Worm (Caenorhabditis elegans) whole organism, L1 larva: ENCODE results near the gene K06A4.2.

ENCODE experiments used
- C04F5.9 ChIP-seq: sonication (generic microtip); optimal IDR thresholded peaks from 2 replicates; lab custom pipeline; 2016; ENCODE audit warnings: missing genetic modification characterization, missing compliant biosample characterization
- C16A3.4 ChIP-seq: fragments of 150-350 bp; optimal IDR thresholded peaks from 2 replicates; lab custom pipeline; 2014; ENCODE audit warnings: missing biosample characterization, missing genetic modification characterization
- F16B12.6 ChIP-seq: fragments of 150-350 bp; optimal IDR thresholded peaks from 2 replicates; lab custom pipeline; 2014; ENCODE audit warnings: missing biosample characterization, missing genetic modification characterization
- Y116A8C.19 ChIP-seq: sonication (generic microtip); optimal IDR thresholded peaks from 2 replicates; lab custom pipeline; 2016; ENCODE audit warnings: missing compliant biosample characterization, missing genetic modification characterization, borderline replicate concordance
- ama-1 ChIP-seq: fragments of 150-350 bp; optimal IDR thresholded peaks from 2 replicates; lab custom pipeline; 2014
- blmp-1 ChIP-seq: fragments of 150-350 bp; optimal IDR thresholded peaks from 2 replicates; lab custom pipeline; 2014; ENCODE audit warnings: missing biosample characterization, missing genetic modification characterization
- ceh-88 ChIP-seq: fragments of 200-800 bp; sonication (Bioruptor generic); IDR thresholded peaks from 2 replicates; pipeline ENCODE4 v1.3.6; 2022; ENCODE audit warnings: missing genetic modification characterization, missing compliant biosample characterization
- dpl-1 ChIP-seq, 3 experiments: fragments of 150-350 bp in 2 of 3; sonication (generic microtip) in 1 of 3; optimal IDR thresholded peaks; 2 replicates each; lab custom pipeline; 2014 to 2017; ENCODE audit warnings: missing biosample characterization in 3 of 3, missing genetic modification characterization in 3 of 3, missing genetic modification reagents in 3 of 3
- dsc-1 ChIP-seq: sonication (generic microtip); optimal IDR thresholded peaks from 2 replicates; lab custom pipeline; 2016; ENCODE audit warnings: mild to moderate bottlenecking, missing genetic modification characterization, missing compliant biosample characterization
- efl-1 ChIP-seq, 4 experiments: fragments of 150-350 bp; optimal IDR thresholded peaks in 3 of 4; peaks in 1 of 4; 1 replicate in 1 of 4; 2 replicates in 3 of 4; lab custom pipeline; 2014; ENCODE audit warnings: missing biosample characterization in 2 of 4, missing genetic modification characterization in 2 of 4, missing genetic modification reagents in 2 of 4
- egl-27 ChIP-seq, 2 experiments: fragments of 150-350 bp in 1 of 2; sonication (generic microtip); optimal IDR thresholded peaks; 3 replicates each; lab custom pipeline; 2017 to 2018; ENCODE audit warnings: missing biosample characterization in 2 of 2, missing genetic modification characterization in 2 of 2, missing genetic modification reagents in 2 of 2
- elt-2 ChIP-seq: sonication (generic microtip); optimal IDR thresholded peaks from 2 replicates; lab custom pipeline; 2016; ENCODE audit warnings: missing genetic modification characterization, mild to moderate bottlenecking, inconsistent platforms, missing compliant biosample characterization, missing genetic modification reagents
- ets-5 ChIP-seq: fragments of 200-800 bp; sonication (Bioruptor generic); IDR thresholded peaks from 2 replicates; pipeline ENCODE4 v1.3.6; 2022; ENCODE audit warnings: missing genetic modification characterization, missing compliant biosample characterization
- fkh-4 ChIP-seq: sonication (generic microtip); optimal IDR thresholded peaks from 2 replicates; lab custom pipeline; 2016; ENCODE audit warnings: missing compliant biosample characterization, missing genetic modification characterization, borderline replicate concordance
- fkh-8 ChIP-seq: sonication (generic microtip); optimal IDR thresholded peaks from 2 replicates; lab custom pipeline; 2016; ENCODE audit warnings: mild to moderate bottlenecking, missing genetic modification characterization, missing compliant biosample characterization
- fos-1 ChIP-seq: fragments of 150-350 bp; optimal IDR thresholded peaks from 2 replicates; lab custom pipeline; 2014; ENCODE audit warnings: missing biosample characterization, missing genetic modification characterization
- grh-1 ChIP-seq: fragments of 200-800 bp; sonication (Bioruptor generic); IDR thresholded peaks from 2 replicates; pipeline ENCODE4 v1.3.6; 2022; ENCODE audit warnings: missing genetic modification reagents, missing genetic modification characterization, missing compliant biosample characterization
- hpl-2 ChIP-seq: fragments of 150-350 bp; optimal IDR thresholded peaks from 2 replicates; lab custom pipeline; 2014; ENCODE audit warnings: missing biosample characterization, missing genetic modification reagents, missing genetic modification characterization
- irx-1 ChIP-seq: sonication (generic microtip); optimal IDR thresholded peaks from 2 replicates; lab custom pipeline; 2016; ENCODE audit warnings: missing genetic modification characterization, missing compliant biosample characterization
- lin-15B ChIP-seq: fragments of 150-350 bp; sonication (generic microtip); optimal IDR thresholded peaks from 3 replicates; lab custom pipeline; 2014; ENCODE audit warnings: missing biosample characterization, missing genetic modification characterization
- lin-39 ChIP-seq: fragments of 150-350 bp; optimal IDR thresholded peaks from 2 replicates; lab custom pipeline; 2014; ENCODE audit warnings: missing biosample characterization, missing genetic modification reagents, missing genetic modification characterization
- lir-3 ChIP-seq: sonication (generic microtip); optimal IDR thresholded peaks from 2 replicates; lab custom pipeline; 2016; ENCODE audit warnings: mild to moderate bottlenecking, missing genetic modification characterization, moderate library complexity, missing compliant biosample characterization; ENCODE audit not compliant: poor library complexity
- mef-2 ChIP-seq: fragments of 150-350 bp; optimal IDR thresholded peaks from 2 replicates; lab custom pipeline; 2014; ENCODE audit warnings: missing biosample characterization, missing genetic modification characterization
- nhr-20 ChIP-seq: sonication (generic microtip); optimal IDR thresholded peaks from 2 replicates; lab custom pipeline; 2016; ENCODE audit warnings: mild to moderate bottlenecking, missing genetic modification characterization, missing compliant biosample characterization
- nhr-237 ChIP-seq: fragments of 150-350 bp; optimal IDR thresholded peaks from 2 replicates; lab custom pipeline; 2014; ENCODE audit warnings: missing biosample characterization, missing genetic modification characterization
- nhr-71 ChIP-seq: sonication (generic microtip); optimal IDR thresholded peaks from 2 replicates; lab custom pipeline; 2016; ENCODE audit warnings: mild to moderate bottlenecking, missing genetic modification characterization, moderate library complexity, missing compliant biosample characterization
- nhr-76 ChIP-seq: sonication (generic microtip); optimal IDR thresholded peaks from 2 replicates; lab custom pipeline; 2017; ENCODE audit warnings: missing biosample characterization, missing genetic modification characterization
- pax-3 ChIP-seq: fragments of 200-800 bp; sonication (Bioruptor generic); optimal IDR thresholded peaks from 2 replicates; lab custom pipeline; 2018; ENCODE audit warnings: mild to moderate bottlenecking, missing genetic modification characterization, moderate library complexity, missing compliant biosample characterization
- pqm-1 ChIP-seq: sonication (generic microtip); optimal IDR thresholded peaks from 3 replicates; lab custom pipeline; 2017; ENCODE audit warnings: missing biosample characterization, missing genetic modification characterization
- rnt-1 ChIP-seq: sonication (generic microtip); optimal IDR thresholded peaks from 2 replicates; lab custom pipeline; 2016; ENCODE audit warnings: mild to moderate bottlenecking, missing genetic modification characterization, moderate library complexity, missing compliant biosample characterization
- snu-23 ChIP-seq: sonication (generic microtip); optimal IDR thresholded peaks from 2 replicates; lab custom pipeline; 2016; ENCODE audit warnings: missing genetic modification characterization, missing compliant biosample characterization
- sox-4 ChIP-seq: sonication (generic microtip); optimal IDR thresholded peaks from 2 replicates; lab custom pipeline; 2016; ENCODE audit warnings: missing genetic modification characterization, missing compliant biosample characterization
- sup-37 ChIP-seq: fragments of 200-800 bp; sonication (Bioruptor generic); optimal IDR thresholded peaks from 2 replicates; lab custom pipeline; 2018; ENCODE audit warnings: mild to moderate bottlenecking, missing genetic modification characterization, missing compliant biosample characterization
- swsn-7 ChIP-seq: sonication (generic microtip); optimal IDR thresholded peaks from 2 replicates; lab custom pipeline; 2016; ENCODE audit warnings: missing genetic modification characterization, missing compliant biosample characterization
- tlp-1 ChIP-seq: fragments of 150-350 bp; optimal IDR thresholded peaks from 2 replicates; lab custom pipeline; 2014; ENCODE audit warnings: missing biosample characterization, missing genetic modification characterization
- unc-30 ChIP-seq: sonication (generic microtip); optimal IDR thresholded peaks from 2 replicates; lab custom pipeline; 2017; ENCODE audit warnings: missing biosample characterization, missing genetic modification characterization
- unc-62 ChIP-seq: fragments of 150-350 bp; optimal IDR thresholded peaks from 2 replicates; lab custom pipeline; 2014; ENCODE audit warnings: missing biosample characterization, missing genetic modification reagents, missing genetic modification characterization
- unc-98 ChIP-seq: fragments of 200-800 bp; sonication (Bioruptor generic); IDR thresholded peaks from 2 replicates; pipeline ENCODE4 v1.3.6; 2022; ENCODE audit warnings: missing genetic modification characterization, missing compliant biosample characterization
- zag-1 ChIP-seq: fragments of 150-350 bp; optimal IDR thresholded peaks from 2 replicates; lab custom pipeline; 2014; ENCODE audit warnings: missing biosample characterization, missing genetic modification characterization
- ztf-11 ChIP-seq, 2 experiments: sonication (generic microtip); optimal IDR thresholded peaks; 2 replicates each; lab custom pipeline; 2016 to 2017; ENCODE audit warnings: missing genetic modification characterization in 2 of 2, missing biosample characterization in 1 of 2, missing compliant biosample characterization in 1 of 2

Gene K06A4.2

ce11 chrV:9477863-9478262 is 6.1 kb upstream of the K06A4.2 start, which contains the start of gene nas-3:
Gene nas-3 (plus strand): TSS chrV:9478163.
- TF ChIP-seq C16A3.4 (tag; lab: Kevin White, UChicago), result no peak
- TF ChIP-seq snu-23, result no peak
- TF ChIP-seq zag-1 (tag; lab: Kevin White, UChicago), result no peak
- no peak for TF ChIP-seq ets-5
- no peak for TF ChIP-seq fkh-4 (tag; lab: Kevin White, UChicago)
- TF ChIP-seq grh-1 (GFP tag; lab: Robert Waterston, UW), result no peak
- no peak for TF ChIP-seq egl-27 (tag; optimal IDR thresholded peaks at IDR 0.05; lab: Kevin White, UChicago)
- TF ChIP-seq nhr-20 (tag; lab: Kevin White, UChicago), result no peak
- no peak for TF ChIP-seq unc-98 (GFP tag; lab: Robert Waterston, UW)
- no peak for TF ChIP-seq blmp-1 (tag; lab: Kevin White, UChicago)
- TF ChIP-seq C04F5.9 (tag; lab: Kevin White, UChicago), result no peak
- no peak for TF ChIP-seq mef-2 (tag; lab: Kevin White, UChicago)
- TF ChIP-seq lin-15B (tag; lab: Kevin White, UChicago), result no peak
- TF ChIP-seq sup-37 (GFP tag; lab: Kevin White, UChicago), result no peak
- TF ChIP-seq ztf-11 (tag; optimal IDR thresholded peaks at IDR 0.05; lab: Kevin White, UChicago), result no peak
- no peak for TF ChIP-seq ama-1 (lab: Kevin White, UChicago)
- no peak for TF ChIP-seq fos-1
- TF ChIP-seq ceh-88 (GFP tag; lab: Robert Waterston, UW), result no peak
- no peak for TF ChIP-seq rnt-1
- TF ChIP-seq lir-3 (tag; lab: Kevin White, UChicago), result no peak
- TF ChIP-seq, all 84 proteins: peak for 0

ce11 chrV:9480566-9480965 is 3.4 kb upstream of the K06A4.2 start, which contains the start of gene K06A4.6:
Gene K06A4.6 (minus strand): TSS chrV:9480666.
- TF ChIP-seq pqm-1 (tag; lab: Kevin White, UChicago) (no peak), tlp-1 (tag; lab: Kevin White, UChicago) (no peak), sup-37 (GFP tag; lab: Kevin White, UChicago) (no peak), nhr-76 (tag; lab: Kevin White, UChicago) (no peak), nhr-71 (tag; lab: Kevin White, UChicago) (no peak), hpl-2 (GFP tag; lab: Kevin White, UChicago) (no peak), nhr-237 (no peak)

- TF ChIP-seq dpl-1 (GFP tag; optimal IDR thresholded peaks at IDR 0.05; lab: Kevin White, UChicago) (no peak), fkh-4 (tag; lab: Kevin White, UChicago) (no peak), irx-1 (no peak), lir-3 (tag; lab: Kevin White, UChicago) (no peak), C04F5.9 (tag; lab: Kevin White, UChicago) (no peak), tlp-1 (tag; lab: Kevin White, UChicago) (no peak), elt-2 (tag; lab: Kevin White, UChicago) (no peak), dsc-1 (tag; lab: Kevin White, UChicago) (peak; percentile 88), lin-39 (no peak), fkh-8 (peak; percentile 15), nhr-71 (tag; lab: Kevin White, UChicago) (peak; percentile 5), unc-30 (tag; lab: Kevin White, UChicago) (no peak), efl-1 (optimal IDR thresholded peaks at IDR 0.05; lab: Kevin White, UChicago) (no peak), efl-1 (GFP tag; optimal IDR thresholded peaks at IDR 0.05 in 1 of 2; lab: Kevin White, UChicago) (peak in 1 of 2 experiments; percentile 69), sox-4 (peak; percentile 9), swsn-7 (tag; lab: Kevin White, UChicago) (no peak), pax-3 (tag; lab: Kevin White, UChicago) (peak; percentile 38), unc-62 (no peak), F16B12.6 (tag; lab: Kevin White, UChicago) (no peak), Y116A8C.19 (tag; lab: Kevin White, UChicago) (no peak)
These were observed 1.5 kb downstream of the K06A4.2 start for ce11 chrV:9485508-9485907.
